Fruit fly (Drosophila melanogaster) ovary, adult (tissue): ENCODE measurements around the gene CG4496.

Source experiments
- CG17801 ChIP-seq: fragments of 200-800 bp; optimal IDR thresholded peaks from 2 replicates; lab custom pipeline; 2019; ENCODE audit warnings: missing biosample characterization, mild to moderate bottlenecking, missing genetic modification characterization, moderate library complexity; ENCODE audit not compliant: partially characterized antibody

The CG4496 gene

dm6 chr2L:7150775-7151174 is 39.0 kb downstream of the CG4496 start:
- TF ChIP-seq CG17801 (GFP tag; lab: Kevin White, UChicago), result peak; percentile 3

dm6 chr2L:7148919-7149318 is 40.9 kb downstream of the CG4496 start:
- no peak for TF ChIP-seq CG17801 (GFP tag; lab: Kevin White, UChicago)

dm6 chr2L:7148086-7148485 is 41.7 kb downstream of the CG4496 start:
- TF ChIP-seq CG17801 (GFP tag; lab: Kevin White, UChicago), result no peak

dm6 chr2L:7147212-7147611 is 42.6 kb downstream of the CG4496 start:
- no peak for TF ChIP-seq CG17801 (GFP tag; lab: Kevin White, UChicago)

dm6 chr2L:7145881-7146280 is 43.9 kb downstream of the CG4496 start:
- no peak for TF ChIP-seq CG17801 (GFP tag; lab: Kevin White, UChicago)

- TF ChIP-seq CG17801 (GFP tag; lab: Kevin White, UChicago), result no peak
Observed at dm6 chr2L:7144061-7144460, 45.7 kb downstream of the CG4496 start.

- TF ChIP-seq CG17801 (GFP tag; lab: Kevin White, UChicago), result no peak
Observed at dm6 chr2L:7140089-7140488, 49.7 kb downstream of the CG4496 start.

dm6 chr2L:7138516-7139061 is 51.2 kb downstream of the CG4496 start:
- no peak for TF ChIP-seq CG17801 (GFP tag; lab: Kevin White, UChicago)

dm6 chr2L:7136667-7137066 is 53.1 kb downstream of the CG4496 start:
- no peak for TF ChIP-seq CG17801 (GFP tag; lab: Kevin White, UChicago)
